Fruit fly (Drosophila melanogaster) Kc167 (cell line): ENCODE data around the gene CG46313.
A peak's percentile ranks its signal among the peaks of the same experiment; 100 is the strongest.

Experiments used
- Myc ChIP-seq: fragments of >200 bp; optimal IDR thresholded peaks from 2 replicates; lab custom pipeline; 2017; ENCODE audit warnings: missing external identifiers
- Sin3A ChIP-seq: fragments of >200 bp; optimal IDR thresholded peaks from 2 replicates; lab custom pipeline; 2018; ENCODE audit warnings: missing external identifiers
- h ChIP-seq: fragments of >200 bp; optimal IDR thresholded peaks from 3 replicates; lab custom pipeline; 2018; ENCODE audit warnings: missing external identifiers
- insv ChIP-seq: fragments of >200 bp; optimal IDR thresholded peaks from 3 replicates; lab custom pipeline; 2018; ENCODE audit warnings: missing external identifiers
- psq ChIP-seq: fragments of >200 bp; optimal IDR thresholded peaks from 2 replicates; lab custom pipeline; 2017; ENCODE audit warnings: missing external identifiers
- ttk ChIP-seq: sonication (Bioruptor generic); optimal IDR thresholded peaks from 2 replicates; lab custom pipeline; 2017; ENCODE audit warnings: missing external identifiers

CG46313 gene

dm6 chr3R:26967587-26968312 lies 10.6 kb upstream of the CG46313 start:
- no peak for TF ChIP-seq ttk (lab: Kevin White, UChicago)
- no peak for TF ChIP-seq insv

DNA sequence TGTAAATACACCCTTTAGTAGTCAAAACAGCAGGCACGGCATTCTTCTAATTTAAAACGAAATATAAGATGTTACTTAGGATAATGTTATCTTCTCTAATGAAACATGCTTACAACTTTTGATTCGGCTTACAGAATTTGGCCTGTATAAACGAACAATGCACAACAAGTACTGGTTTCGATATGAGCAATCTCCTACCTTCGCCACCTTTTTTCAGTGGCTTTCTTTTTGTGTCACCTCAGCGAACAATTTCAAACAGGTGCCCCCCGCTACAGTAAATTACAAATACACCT lies 10.1 kb upstream of the CG46313 start:
- TF ChIP-seq Myc (lab: Kevin White, UChicago) (no peak), h (lab: Kevin White, UChicago) (no peak), insv (no peak), ttk (lab: Kevin White, UChicago) (no peak), Sin3A (lab: Kevin White, UChicago) (no peak), psq (lab: Kevin White, UChicago) (no peak)

- TF ChIP-seq Myc (lab: Kevin White, UChicago) (no peak), psq (lab: Kevin White, UChicago) (no peak), Sin3A (lab: Kevin White, UChicago) (no peak), h (lab: Kevin White, UChicago) (no peak), insv (no peak), ttk (lab: Kevin White, UChicago) (no peak)
Measured at dm6 chr3R:26968823-26969638, 9.3 kb upstream of the CG46313 start.

- TF ChIP-seq Sin3A (lab: Kevin White, UChicago) = no peak
- no peak for TF ChIP-seq ttk (lab: Kevin White, UChicago)
- TF ChIP-seq psq (lab: Kevin White, UChicago) = no peak
- TF ChIP-seq h (lab: Kevin White, UChicago) = no peak
- TF ChIP-seq insv = no peak
- TF ChIP-seq Myc (lab: Kevin White, UChicago) = no peak
Measured at dm6 chr3R:26969743-26970142, 8.6 kb upstream of the CG46313 start.

DNA sequence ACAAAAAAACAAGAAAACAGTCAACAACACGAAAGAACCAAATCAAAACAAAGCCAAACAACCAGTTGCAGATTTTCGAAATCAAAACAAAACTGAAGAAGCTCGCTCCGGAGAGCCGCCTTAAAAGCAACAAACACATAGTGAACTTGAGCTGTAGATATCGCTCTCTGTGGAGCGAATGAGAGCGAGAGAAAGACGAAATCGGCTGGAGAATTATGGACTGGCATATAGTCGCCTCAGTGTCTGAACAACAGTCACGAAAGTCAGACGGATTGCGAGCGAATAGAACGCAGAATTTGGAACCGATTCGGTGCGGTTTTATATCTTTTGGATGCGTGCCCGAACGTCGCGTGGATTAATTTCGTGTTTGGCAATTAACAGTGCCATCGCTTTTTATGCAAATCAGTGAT lies 1.9 kb downstream of the CG46313 start:
- no peak for TF ChIP-seq h (lab: Kevin White, UChicago)
- TF ChIP-seq insv = no peak
- TF ChIP-seq Myc (lab: Kevin White, UChicago) = no peak
- no peak for TF ChIP-seq ttk (lab: Kevin White, UChicago)
- no peak for TF ChIP-seq psq (lab: Kevin White, UChicago)
- TF ChIP-seq Sin3A (lab: Kevin White, UChicago) = no peak

- no peak for TF ChIP-seq ttk (lab: Kevin White, UChicago)
- no peak for TF ChIP-seq psq (lab: Kevin White, UChicago)
- TF ChIP-seq Sin3A (lab: Kevin White, UChicago) = no peak
- TF ChIP-seq insv = no peak
- TF ChIP-seq h (lab: Kevin White, UChicago) = no peak
- no peak for TF ChIP-seq Myc (lab: Kevin White, UChicago)
Measured at dm6 chr3R:26982106-26982505, 3.8 kb downstream of the CG46313 start.

- TF ChIP-seq Sin3A (lab: Kevin White, UChicago) (no peak), psq (lab: Kevin White, UChicago) (no peak), ttk (lab: Kevin White, UChicago) (no peak), h (lab: Kevin White, UChicago) (no peak), Myc (lab: Kevin White, UChicago) (no peak), insv (no peak)
Measured at dm6 chr3R:26984437-26984836, 6.1 kb downstream of the CG46313 start.

- TF ChIP-seq Myc (lab: Kevin White, UChicago) = no peak
- no peak for TF ChIP-seq Sin3A (lab: Kevin White, UChicago)
- no peak for TF ChIP-seq h (lab: Kevin White, UChicago)
- TF ChIP-seq insv = no peak
- TF ChIP-seq psq (lab: Kevin White, UChicago) = no peak
- TF ChIP-seq ttk (lab: Kevin White, UChicago) = no peak
Measured at dm6 chr3R:26987455-26987854, 9.1 kb downstream of the CG46313 start.

dm6 chr3R:26988412-26988981 lies 10.2 kb downstream of the CG46313 start, which contains the start of gene CG31075:
TSS of gene CG31075 (minus strand) at chr3R:26988517.
- no peak for TF ChIP-seq Myc (lab: Kevin White, UChicago)
- peak; percentile 54 for TF ChIP-seq psq (lab: Kevin White, UChicago)
- no peak for TF ChIP-seq Sin3A (lab: Kevin White, UChicago)
- TF ChIP-seq ttk (lab: Kevin White, UChicago) = no peak

dm6 chr3R:26989802-26990509 lies 11.6 kb downstream of the CG46313 start, which contains the start of gene CG31076:
TSS of gene CG31076 (minus strand) at chr3R:26989852.
- TF ChIP-seq Sin3A (lab: Kevin White, UChicago) (no peak), Myc (lab: Kevin White, UChicago) (no peak), ttk (lab: Kevin White, UChicago) (no peak), insv (no peak), h (lab: Kevin White, UChicago) (no peak), psq (lab: Kevin White, UChicago) (no peak)

DNA sequence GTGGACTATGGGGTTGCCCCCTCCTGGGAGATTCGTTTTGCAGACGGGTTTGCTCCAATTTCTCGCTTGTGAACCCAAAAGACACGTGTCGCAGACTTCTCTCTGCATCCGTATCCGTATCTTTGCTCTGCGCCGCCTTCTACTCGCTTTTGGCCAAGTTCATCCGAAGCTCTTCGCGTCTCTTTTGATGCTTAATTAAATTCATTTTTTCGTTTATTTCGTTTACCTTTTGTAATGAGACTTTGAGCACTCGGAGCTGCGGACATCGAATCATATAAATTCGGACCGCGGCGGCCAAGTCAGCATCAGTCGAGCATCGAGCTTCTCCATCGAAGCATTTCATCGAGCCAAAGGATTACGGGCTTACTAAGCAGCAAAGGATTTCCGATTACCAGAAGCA lies 16.2 kb downstream of the CG46313 start, which contains the start of gene TwdlC:
TwdlC (plus strand) TSS at position 301 of the 400 bp plus-strand sequence.
- no peak for TF ChIP-seq h (lab: Kevin White, UChicago)
- no peak for TF ChIP-seq ttk (lab: Kevin White, UChicago)
- TF ChIP-seq insv = no peak
